Fruit fly (Drosophila melanogaster) whole organism, embryonic: ENCODE data around the gene Acp32CD.

Experiments
- Abd-B ChIP-seq: fragments of 200-800 bp; sonication (Bioruptor generic); optimal IDR thresholded peaks from 2 replicates; lab custom pipeline; 2018; ENCODE audit warnings: missing biosample characterization, mild to moderate bottlenecking, missing genetic modification characterization, moderate library complexity
- CG16863 ChIP-seq: fragments of 200-800 bp; sonication (Bioruptor generic); optimal IDR thresholded peaks from 3 replicates; lab custom pipeline; 2016; ENCODE audit warnings: missing biosample characterization, missing genetic modification characterization
- CG2129 ChIP-seq: fragments of 200-800 bp; sonication (Bioruptor generic); IDR thresholded peaks from 2 replicates; pipeline ENCODE4 v1.3.6; 2022; ENCODE audit warnings: missing biosample characterization, missing genetic modification characterization; ENCODE audit not compliant: partially characterized antibody
- CG2889 ChIP-seq: fragments of 200-800 bp; sonication (Bioruptor generic); IDR thresholded peaks from 3 replicates; pipeline ENCODE4 v1.3.6; 2022; ENCODE audit warnings: missing biosample characterization, missing genetic modification characterization
- CG8478 ChIP-seq: fragments of >200 bp; optimal IDR thresholded peaks from 2 replicates; lab custom pipeline; 2018

DNA sequence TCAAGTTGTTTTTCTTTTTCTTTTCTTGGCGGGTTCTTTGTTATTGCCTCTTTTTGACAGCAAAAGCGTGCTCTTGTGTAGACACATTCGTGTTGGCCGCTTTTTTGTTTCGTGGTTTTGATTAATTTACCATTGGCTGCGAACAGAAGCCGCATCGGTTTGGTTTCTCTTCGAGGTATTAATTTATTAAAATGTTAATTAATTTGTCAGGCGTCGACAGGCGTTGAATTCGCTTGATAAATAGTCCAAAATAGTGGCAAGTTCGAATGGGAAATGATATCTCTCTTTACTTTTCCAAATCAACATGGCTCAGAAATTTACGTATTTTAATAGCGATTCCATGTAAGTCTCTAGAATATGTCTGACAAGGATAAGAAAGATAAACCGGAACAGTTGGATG is 19.1 kb downstream of the Acp32CD start, which contains the start of gene CG18666:
- TF ChIP-seq Abd-B = no peak
- no peak for TF ChIP-seq CG16863 (GFP tag; lab: Kevin White, UChicago)
- no peak for TF ChIP-seq CG8478 (lab: Kevin White, UChicago)
- no peak for TF ChIP-seq CG2889
- no peak for TF ChIP-seq CG2129 (GFP tag; lab: Robert Waterston, UW)
